Fruit fly (Drosophila melanogaster) whole organism, pupa: ENCODE measurements around the gene CG42538.

ENCODE experiments used
- CG10348 ChIP-seq: fragments of 200-800 bp; sonication (Bioruptor generic); IDR thresholded peaks from 2 replicates; pipeline ENCODE4 v1.3.6; 2022; ENCODE audit warnings: missing biosample characterization, missing genetic modification characterization
- CG12605 ChIP-seq: fragments of 200-800 bp; sonication (Bioruptor generic); IDR thresholded peaks from 2 replicates; pipeline ENCODE4 v1.3.6; 2022; ENCODE audit warnings: missing biosample characterization, missing genetic modification characterization
- CG13204 ChIP-seq: fragments of 200-800 bp; sonication (Bioruptor generic); optimal IDR thresholded peaks from 2 replicates; lab custom pipeline; 2018; ENCODE audit warnings: missing biosample characterization, mild to moderate bottlenecking, missing genetic modification characterization, moderate library complexity
- CG14655 ChIP-seq: fragments of 200-800 bp; sonication (Bioruptor generic); optimal IDR thresholded peaks from 3 replicates; lab custom pipeline; 2017; ENCODE audit warnings: mild to moderate bottlenecking, missing biosample characterization, missing genetic modification reagents, missing genetic modification characterization
- CG15710 ChIP-seq: fragments of 200-800 bp; sonication (Bioruptor generic); optimal IDR thresholded peaks from 2 replicates; lab custom pipeline; 2018; ENCODE audit warnings: missing biosample characterization, mild to moderate bottlenecking, missing genetic modification characterization, moderate library complexity
- CG17806 ChIP-seq: fragments of 200-800 bp; sonication (Bioruptor generic); optimal IDR thresholded peaks from 2 replicates; lab custom pipeline; 2018; ENCODE audit warnings: missing biosample characterization, mild to moderate bottlenecking, missing genetic modification characterization, moderate library complexity
- CG32121 ChIP-seq: fragments of 200-800 bp; sonication (Bioruptor generic); IDR thresholded peaks from 2 replicates; pipeline ENCODE4 v1.3.6; 2022; ENCODE audit warnings: missing biosample characterization, missing genetic modification characterization
- CG34367 ChIP-seq: fragments of 200-800 bp; sonication (Bioruptor generic); optimal IDR thresholded peaks from 2 replicates; lab custom pipeline; 2018; ENCODE audit warnings: missing biosample characterization, mild to moderate bottlenecking, missing genetic modification characterization
- CG4496 ChIP-seq: fragments of 200-800 bp; sonication (Bioruptor generic); IDR thresholded peaks from 3 replicates; pipeline ENCODE4 v1.3.6; 2022; ENCODE audit warnings: missing biosample characterization, missing genetic modification characterization
- CG8159 ChIP-seq: fragments of 200-800 bp; sonication (Bioruptor generic); optimal IDR thresholded peaks from 3 replicates; lab custom pipeline; 2018; ENCODE audit warnings: missing biosample characterization, mild to moderate bottlenecking, missing genetic modification characterization, moderate library complexity
- CG8301 ChIP-seq: fragments of 200-800 bp; sonication (Bioruptor generic); optimal IDR thresholded peaks from 2 replicates; lab custom pipeline; 2018; ENCODE audit warnings: missing biosample characterization, mild to moderate bottlenecking, missing genetic modification characterization
- CG9948 ChIP-seq: fragments of 200-800 bp; sonication (Bioruptor generic); optimal IDR thresholded peaks from 2 replicates; lab custom pipeline; 2018; ENCODE audit warnings: missing biosample characterization, mild to moderate bottlenecking, missing genetic modification characterization, moderate library complexity
- D1 ChIP-seq: fragments of 200-800 bp; sonication (Bioruptor generic); optimal IDR thresholded peaks from 2 replicates; lab custom pipeline; 2018; ENCODE audit warnings: missing biosample characterization, mild to moderate bottlenecking, missing genetic modification characterization, moderate library complexity
- EcR ChIP-seq: fragments of 200-800 bp; sonication (Bioruptor generic); optimal IDR thresholded peaks from 3 replicates; lab custom pipeline; 2019; ENCODE audit warnings: missing biosample characterization, missing genetic modification characterization, mild to moderate bottlenecking, moderate library complexity, missing genetic modification reagents
- Ets98B ChIP-seq: fragments of 200-800 bp; sonication (Bioruptor generic); IDR thresholded peaks from 2 replicates; pipeline ENCODE4 v1.3.6; 2022; ENCODE audit warnings: missing biosample characterization, missing genetic modification characterization
- Pif1A ChIP-seq: fragments of 200-800 bp; sonication (Bioruptor generic); optimal IDR thresholded peaks from 3 replicates; lab custom pipeline; 2016; ENCODE audit warnings: missing biosample characterization, missing genetic modification characterization
- Pif1B ChIP-seq: fragments of 200-800 bp; sonication (Bioruptor generic); optimal IDR thresholded peaks from 3 replicates; lab custom pipeline; 2016; ENCODE audit warnings: missing biosample characterization, missing genetic modification characterization
- Snoo ChIP-seq: fragments of 200-800 bp; sonication (Bioruptor generic); optimal IDR thresholded peaks from 3 replicates; lab custom pipeline; 2017; ENCODE audit warnings: missing biosample characterization, mild to moderate bottlenecking, missing genetic modification characterization, inconsistent platforms
- fd96Ca ChIP-seq: fragments of 200-800 bp; sonication (Bioruptor generic); IDR thresholded peaks from 3 replicates; pipeline ENCODE4 v1.3.6; 2022; ENCODE audit warnings: missing biosample characterization, missing genetic modification characterization
- gl ChIP-seq: fragments of 200-800 bp; sonication (Bioruptor generic); optimal IDR thresholded peaks from 2 replicates; lab custom pipeline; 2018; ENCODE audit warnings: missing biosample characterization, mild to moderate bottlenecking, missing genetic modification characterization
- rn ChIP-seq: fragments of 200-800 bp; sonication (Bioruptor generic); IDR thresholded peaks from 2 replicates; pipeline ENCODE4 v1.3.6; 2022; ENCODE audit warnings: missing biosample characterization, missing genetic modification characterization

CG42538 gene

dm6 chr3L:16011319-16012210 lies 22.8 kb upstream of the CG42538 start, which contains the start of gene mib1:
Gene mib1, minus strand, starts transcription at chr3L:16011812.
- TF ChIP-seq CG12605 (GFP tag; lab: Robert Waterston, UW) (0 out of 2 replicates have a peak, but pooled peaks have one; percentile 29), Snoo (tag; lab: Kevin White, UChicago) (peak; percentile 36), CG13204 (peak; percentile 93), CG34367 (tag; lab: Kevin White, UChicago) (no peak), rn (GFP tag; lab: Robert Waterston, UW) (0 out of 2 replicates have a peak, but pooled peaks have one; percentile 26), CG32121 (GFP tag; lab: Robert Waterston, UW) (no peak; the same call in none of the 2 replicates), Ets98B (GFP tag; lab: Robert Waterston, UW) (peak; percentile 26), CG4496 (GFP tag; lab: Robert Waterston, UW) (peak; percentile 32; the same call in 1 of the 3 replicates), CG17806 (no peak), CG10348 (GFP tag; lab: Robert Waterston, UW) (no peak), CG15710 (no peak), CG8301 (tag; lab: Kevin White, UChicago) (no peak), CG8159 (tag; lab: Kevin White, UChicago) (no peak), D1 (tag; lab: Kevin White, UChicago) (no peak), Pif1B (GFP tag; lab: Kevin White, UChicago) (peak; percentile 37), EcR (GFP tag; lab: Kevin White, UChicago) (peak; percentile 27), fd96Ca (peak; percentile 68; the same call in 1 of the 3 replicates), CG9948 (tag; lab: Kevin White, UChicago) (no peak), Pif1A (GFP tag; lab: Kevin White, UChicago) (no peak), gl (tag; lab: Kevin White, UChicago) (no peak), CG14655 (GFP tag; lab: Kevin White, UChicago) (no peak)

dm6 chr3L:16012315-16012950 lies 21.9 kb upstream of the CG42538 start:
- TF ChIP-seq CG32121 (GFP tag; lab: Robert Waterston, UW) (no peak), rn (GFP tag; lab: Robert Waterston, UW) (no peak), CG12605 (GFP tag; lab: Robert Waterston, UW) (no peak), CG14655 (GFP tag; lab: Kevin White, UChicago) (no peak), CG4496 (GFP tag; lab: Robert Waterston, UW) (0 out of 3 replicates have a peak, but pooled peaks have one; percentile 23), CG17806 (no peak)

DNA sequence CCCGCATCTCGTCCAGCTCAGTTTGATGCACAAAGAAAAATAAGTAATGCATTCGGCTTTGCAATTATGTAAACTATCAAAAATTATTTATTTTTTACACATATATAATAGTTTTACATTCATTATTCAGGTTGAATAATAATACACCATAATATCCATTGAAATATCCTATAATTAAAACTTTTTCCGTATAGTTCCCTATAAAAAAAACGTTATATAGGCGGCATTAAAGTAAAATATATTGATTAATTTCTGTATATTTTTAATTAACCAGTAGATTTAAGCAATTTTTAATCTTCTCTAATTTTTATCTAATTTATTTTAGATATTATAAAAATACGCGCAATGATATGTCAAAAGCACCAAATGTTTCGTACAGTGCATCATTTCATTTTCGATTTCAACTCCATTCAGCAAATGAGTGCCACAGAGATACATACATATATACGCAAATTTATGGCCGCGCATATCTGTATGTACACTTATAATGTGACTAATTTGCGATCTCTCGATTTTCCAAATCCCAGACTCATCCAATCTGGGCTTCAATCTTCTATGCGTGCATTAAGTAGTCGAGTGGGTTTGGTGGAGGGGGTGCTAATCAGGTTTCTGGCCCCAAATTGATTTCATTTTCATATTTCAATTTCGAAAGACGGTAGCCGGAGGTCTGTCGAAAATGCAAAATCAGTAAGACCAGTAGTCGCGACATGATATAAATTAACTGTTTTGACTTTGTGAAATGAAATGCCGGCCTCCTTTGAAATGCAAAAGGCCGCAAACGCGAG lies 20.9 kb upstream of the CG42538 start:
- TF ChIP-seq fd96Ca: no peak
- no peak for TF ChIP-seq CG4496 (GFP tag; lab: Robert Waterston, UW)
- no peak for TF ChIP-seq Ets98B (GFP tag; lab: Robert Waterston, UW)
- TF ChIP-seq CG10348 (GFP tag; lab: Robert Waterston, UW): no peak
- peak; percentile 13 for TF ChIP-seq CG14655 (GFP tag; lab: Kevin White, UChicago)
- peak; percentile 34 for TF ChIP-seq CG9948 (tag; lab: Kevin White, UChicago)
- peak; percentile 36 for TF ChIP-seq CG8159 (tag; lab: Kevin White, UChicago)
- no peak for TF ChIP-seq CG12605 (GFP tag; lab: Robert Waterston, UW)
- no peak for TF ChIP-seq Pif1A (GFP tag; lab: Kevin White, UChicago)
- TF ChIP-seq rn (GFP tag; lab: Robert Waterston, UW): no peak
- TF ChIP-seq, all 21 proteins: peak for 3

- no peak for TF ChIP-seq CG8301 (tag; lab: Kevin White, UChicago)
- no peak for TF ChIP-seq CG14655 (GFP tag; lab: Kevin White, UChicago)
- TF ChIP-seq Ets98B (GFP tag; lab: Robert Waterston, UW): no peak
- no peak for TF ChIP-seq CG10348 (GFP tag; lab: Robert Waterston, UW)
- no peak for TF ChIP-seq Pif1A (GFP tag; lab: Kevin White, UChicago)
- no peak for TF ChIP-seq EcR (GFP tag; lab: Kevin White, UChicago)
- no peak for TF ChIP-seq CG8159 (tag; lab: Kevin White, UChicago)
- no peak for TF ChIP-seq CG32121 (GFP tag; lab: Robert Waterston, UW)
- TF ChIP-seq CG13204: no peak
- no peak for TF ChIP-seq fd96Ca
- TF ChIP-seq D1 (tag; lab: Kevin White, UChicago): no peak
- TF ChIP-seq, all 21 proteins: peak for 0
Observed at dm6 chr3L:16014515-16014914, 19.8 kb upstream of the CG42538 start.
